Fruit fly (Drosophila melanogaster) whole organism, embryonic: ENCODE results near the gene Dic1.

Experiments used
- BtbVII ChIP-seq: fragments of 200-800 bp; sonication (Bioruptor generic); optimal IDR thresholded peaks from 3 replicates; lab custom pipeline; 2017; ENCODE audit warnings: missing biosample characterization, mild to moderate bottlenecking, missing genetic modification characterization
- CG10147 ChIP-seq: fragments of 200-800 bp; sonication (Bioruptor generic); optimal IDR thresholded peaks from 2 replicates; lab custom pipeline; 2019; ENCODE audit warnings: missing biosample characterization, mild to moderate bottlenecking, missing genetic modification characterization, moderate library complexity
- CG10543 ChIP-seq: fragments of 200-800 bp; sonication (Bioruptor generic); optimal IDR thresholded peaks from 3 replicates; lab custom pipeline; 2017; ENCODE audit warnings: missing biosample characterization, mild to moderate bottlenecking, missing genetic modification characterization, moderate library complexity
- CG13123 ChIP-seq: fragments of 200-800 bp; sonication (Bioruptor generic); optimal IDR thresholded peaks from 2 replicates; lab custom pipeline; 2016; ENCODE audit warnings: missing biosample characterization, missing genetic modification characterization
- CG13287 ChIP-seq: fragments of 200-800 bp; sonication (Bioruptor generic); IDR thresholded peaks from 2 replicates; pipeline ENCODE4 v1.3.6; 2022; ENCODE audit warnings: missing biosample characterization, missing genetic modification characterization; ENCODE audit not compliant: partially characterized antibody
- CG15011 ChIP-seq: fragments of 200-800 bp; sonication (Bioruptor generic); optimal IDR thresholded peaks from 3 replicates; lab custom pipeline; 2018; ENCODE audit warnings: missing biosample characterization, mild to moderate bottlenecking, missing genetic modification characterization
- CG1603 ChIP-seq: fragments of 200-800 bp; sonication (Bioruptor generic); optimal IDR thresholded peaks from 2 replicates; lab custom pipeline; 2019; ENCODE audit warnings: missing biosample characterization, mild to moderate bottlenecking, missing genetic modification characterization, moderate library complexity
- CG16779 ChIP-seq: fragments of 200-800 bp; sonication (Bioruptor generic); IDR thresholded peaks from 2 replicates; pipeline ENCODE4 v1.3.6; 2022; ENCODE audit warnings: missing biosample characterization, missing genetic modification characterization
- CG18599 ChIP-seq: fragments of 200-800 bp; sonication (Bioruptor generic); optimal IDR thresholded peaks from 3 replicates; lab custom pipeline; 2017; ENCODE audit warnings: missing biosample characterization, missing genetic modification characterization, mild to moderate bottlenecking, moderate library complexity, missing genetic modification reagents
- CG2889 ChIP-seq: fragments of 200-800 bp; sonication (Bioruptor generic); IDR thresholded peaks from 3 replicates; pipeline ENCODE4 v1.3.6; 2022; ENCODE audit warnings: missing biosample characterization, missing genetic modification characterization
- CG32532 ChIP-seq: fragments of 200-800 bp; sonication (Bioruptor generic); IDR thresholded peaks from 2 replicates; pipeline ENCODE4 v1.3.6; 2022; ENCODE audit warnings: missing biosample characterization, missing genetic modification characterization
- CG3407 ChIP-seq: fragments of 200-800 bp; sonication (Bioruptor generic); optimal IDR thresholded peaks from 2 replicates; lab custom pipeline; 2018; ENCODE audit warnings: missing biosample characterization, mild to moderate bottlenecking, missing genetic modification characterization
- CG8290 ChIP-seq, 3 experiments: fragments of 200-800 bp; sonication (Bioruptor generic); optimal IDR thresholded peaks; 2 replicates each; lab custom pipeline; 2016 to 2019; ENCODE audit warnings: missing biosample characterization in 3 of 3, missing genetic modification characterization in 3 of 3, mild to moderate bottlenecking in 2 of 3, moderate library complexity in 1 of 3
- CG8765 ChIP-seq: fragments of 200-800 bp; sonication (Bioruptor generic); IDR thresholded peaks from 2 replicates; pipeline ENCODE4 v1.3.6; 2022; ENCODE audit warnings: missing biosample characterization, missing genetic modification characterization
- CG9932 ChIP-seq: fragments of 200-800 bp; sonication (Bioruptor generic); IDR thresholded peaks from 2 replicates; pipeline ENCODE4 v1.3.6; 2022; ENCODE audit warnings: missing biosample characterization, missing genetic modification characterization
- Dref ChIP-seq: fragments of 200-800 bp; sonication (Bioruptor generic); IDR thresholded peaks from 2 replicates; pipeline ENCODE4 v1.3.6; 2022; ENCODE audit warnings: missing biosample characterization, missing genetic modification characterization
- Hmr ChIP-seq: fragments of 200-800 bp; sonication (Bioruptor generic); optimal IDR thresholded peaks from 3 replicates; lab custom pipeline; 2017; ENCODE audit warnings: mild to moderate bottlenecking, missing biosample characterization, missing genetic modification reagents, missing genetic modification characterization
- Hr51 ChIP-seq, 2 experiments: fragments of 200-800 bp; sonication (Bioruptor generic); optimal IDR thresholded peaks; 2 replicates in 1 of 2; 3 replicates in 1 of 2; lab custom pipeline; 2016 to 2018; ENCODE audit warnings: missing biosample characterization in 2 of 2, missing genetic modification characterization in 2 of 2, mild to moderate bottlenecking in 1 of 2, moderate library complexity in 1 of 2
- Hr78 ChIP-seq, 2 experiments: fragments of 200-800 bp in 1 of 2; fragments of >200 bp in 1 of 2; sonication (Bioruptor generic) in 1 of 2; optimal IDR thresholded peaks; 2 replicates each; lab custom pipeline; 2017 to 2019; ENCODE audit warnings: missing biosample characterization in 2 of 2, missing genetic modification characterization in 2 of 2, mild to moderate bottlenecking in 1 of 2, moderate library complexity in 1 of 2
- Myb ChIP-seq: fragments of 200-800 bp; sonication (Bioruptor generic); optimal IDR thresholded peaks from 2 replicates; lab custom pipeline; 2016; ENCODE audit warnings: missing biosample characterization, missing genetic modification characterization
- Nf-YA ChIP-seq: fragments of 200-800 bp; sonication (Bioruptor generic); IDR thresholded peaks from 2 replicates; pipeline ENCODE4 v1.3.6; 2022; ENCODE audit warnings: missing biosample characterization, missing genetic modification characterization
- Oli ChIP-seq: fragments of 200-800 bp; sonication (Bioruptor generic); optimal IDR thresholded peaks from 2 replicates; lab custom pipeline; 2018; ENCODE audit warnings: missing biosample characterization, mild to moderate bottlenecking, missing genetic modification characterization, moderate library complexity
- Poxn ChIP-seq: fragments of 200-800 bp; sonication (Bioruptor generic); IDR thresholded peaks from 2 replicates; pipeline ENCODE4 v1.3.6; 2022; ENCODE audit warnings: missing biosample characterization, missing genetic modification characterization
- Ptx1 ChIP-seq: fragments of 200-800 bp; sonication (Bioruptor generic); IDR thresholded peaks from 2 replicates; pipeline ENCODE4 v1.3.6; 2022; ENCODE audit warnings: missing biosample characterization, missing genetic modification characterization
- Scr ChIP-seq: fragments of 200-800 bp; sonication (Bioruptor generic); IDR thresholded peaks from 2 replicates; pipeline ENCODE4 v1.3.6; 2022; ENCODE audit warnings: missing biosample characterization, missing genetic modification characterization; ENCODE audit not compliant: partially characterized antibody
- caup ChIP-seq: fragments of 200-800 bp; sonication (Bioruptor generic); optimal IDR thresholded peaks from 3 replicates; lab custom pipeline; 2017; ENCODE audit warnings: missing biosample characterization, mild to moderate bottlenecking, missing genetic modification characterization, moderate library complexity; ENCODE audit not compliant: severe bottlenecking
- chif ChIP-seq, 2 experiments: fragments of 200-800 bp; sonication (Bioruptor generic); optimal IDR thresholded peaks; 3 replicates each; lab custom pipeline; 2016; ENCODE audit warnings: missing biosample characterization in 2 of 2, missing genetic modification characterization in 2 of 2
- ci ChIP-seq: fragments of 200-800 bp; sonication (Bioruptor generic); IDR thresholded peaks from 3 replicates; pipeline ENCODE4 v1.3.6; 2022; ENCODE audit warnings: missing biosample characterization, missing genetic modification characterization
- dmrt99B ChIP-seq: fragments of 200-800 bp; sonication (Bioruptor generic); optimal IDR thresholded peaks from 2 replicates; lab custom pipeline; 2018; ENCODE audit warnings: missing biosample characterization, mild to moderate bottlenecking, missing genetic modification characterization, moderate library complexity
- ewg ChIP-seq: fragments of 200-800 bp; sonication (Bioruptor generic); optimal IDR thresholded peaks from 3 replicates; lab custom pipeline; 2017; ENCODE audit warnings: mild to moderate bottlenecking, missing biosample characterization, missing genetic modification reagents, missing genetic modification characterization
- fru ChIP-seq: fragments of >200 bp; optimal IDR thresholded peaks from 2 replicates; lab custom pipeline; 2017
- gt ChIP-seq: fragments of 200-800 bp; sonication (Bioruptor generic); IDR thresholded peaks from 2 replicates; pipeline ENCODE4 v1.3.6; 2022; ENCODE audit warnings: missing biosample characterization, missing genetic modification characterization
- h ChIP-seq: fragments of >200 bp; optimal IDR thresholded peaks from 2 replicates; lab custom pipeline; 2017
- hb ChIP-seq: fragments of 200-800 bp; sonication (Bioruptor generic); IDR thresholded peaks from 3 replicates; pipeline ENCODE4 v1.3.6; 2022; ENCODE audit warnings: missing biosample characterization, missing genetic modification characterization; ENCODE audit not compliant: partially characterized antibody
- lab ChIP-seq: fragments of 200-800 bp; sonication (Bioruptor generic); optimal IDR thresholded peaks from 3 replicates; lab custom pipeline; 2017; ENCODE audit warnings: missing biosample characterization, missing genetic modification characterization, mild to moderate bottlenecking, moderate library complexity, missing genetic modification reagents
- lbe ChIP-seq: fragments of 200-800 bp; sonication (Bioruptor generic); optimal IDR thresholded peaks from 2 replicates; lab custom pipeline; 2016; ENCODE audit warnings: missing biosample characterization, mild to moderate bottlenecking, missing genetic modification characterization
- onecut ChIP-seq: fragments of 200-800 bp; sonication (Bioruptor generic); IDR thresholded peaks from 2 replicates; pipeline ENCODE4 v1.3.6; 2022; ENCODE audit warnings: missing biosample characterization, missing genetic modification characterization
- pb ChIP-seq: fragments of 200-800 bp; sonication (Bioruptor generic); optimal IDR thresholded peaks from 3 replicates; lab custom pipeline; 2016; ENCODE audit warnings: missing biosample characterization, missing genetic modification characterization
- psq ChIP-seq: fragments of 200-800 bp; sonication (Bioruptor generic); optimal IDR thresholded peaks from 2 replicates; lab custom pipeline; 2017; ENCODE audit warnings: missing biosample characterization, missing genetic modification characterization
- pzg ChIP-seq: fragments of 200-800 bp; sonication (Bioruptor generic); optimal IDR thresholded peaks from 3 replicates; lab custom pipeline; 2018; ENCODE audit warnings: missing biosample characterization, mild to moderate bottlenecking, missing genetic modification characterization, moderate library complexity
- row ChIP-seq: fragments of 200-800 bp; sonication (Bioruptor generic); IDR thresholded peaks from 3 replicates; pipeline ENCODE4 v1.3.6; 2022; ENCODE audit warnings: missing biosample characterization, missing genetic modification characterization
- shn ChIP-seq: fragments of 200-800 bp; sonication (Bioruptor generic); optimal IDR thresholded peaks from 3 replicates; lab custom pipeline; 2016; ENCODE audit warnings: missing biosample characterization, missing genetic modification characterization
- sug ChIP-seq: fragments of 200-800 bp; optimal IDR thresholded peaks from 2 replicates; lab custom pipeline; 2019; ENCODE audit warnings: missing biosample characterization, mild to moderate bottlenecking, missing genetic modification characterization, moderate library complexity
- tgo ChIP-seq: fragments of 200-800 bp; sonication (Bioruptor generic); IDR thresholded peaks from 3 replicates; pipeline ENCODE4 v1.3.6; 2022; ENCODE audit warnings: missing biosample characterization, missing genetic modification characterization
- wek ChIP-seq: fragments of 200-800 bp; sonication (Bioruptor generic); optimal IDR thresholded peaks from 3 replicates; lab custom pipeline; 2018; ENCODE audit warnings: missing biosample characterization, mild to moderate bottlenecking, missing genetic modification characterization, moderate library complexity
- wor ChIP-seq: fragments of 200-800 bp; sonication (Bioruptor generic); IDR thresholded peaks from 2 replicates; pipeline ENCODE4 v1.3.6; 2022; ENCODE audit warnings: missing biosample characterization, missing genetic modification characterization

Dic1 gene

DNA sequence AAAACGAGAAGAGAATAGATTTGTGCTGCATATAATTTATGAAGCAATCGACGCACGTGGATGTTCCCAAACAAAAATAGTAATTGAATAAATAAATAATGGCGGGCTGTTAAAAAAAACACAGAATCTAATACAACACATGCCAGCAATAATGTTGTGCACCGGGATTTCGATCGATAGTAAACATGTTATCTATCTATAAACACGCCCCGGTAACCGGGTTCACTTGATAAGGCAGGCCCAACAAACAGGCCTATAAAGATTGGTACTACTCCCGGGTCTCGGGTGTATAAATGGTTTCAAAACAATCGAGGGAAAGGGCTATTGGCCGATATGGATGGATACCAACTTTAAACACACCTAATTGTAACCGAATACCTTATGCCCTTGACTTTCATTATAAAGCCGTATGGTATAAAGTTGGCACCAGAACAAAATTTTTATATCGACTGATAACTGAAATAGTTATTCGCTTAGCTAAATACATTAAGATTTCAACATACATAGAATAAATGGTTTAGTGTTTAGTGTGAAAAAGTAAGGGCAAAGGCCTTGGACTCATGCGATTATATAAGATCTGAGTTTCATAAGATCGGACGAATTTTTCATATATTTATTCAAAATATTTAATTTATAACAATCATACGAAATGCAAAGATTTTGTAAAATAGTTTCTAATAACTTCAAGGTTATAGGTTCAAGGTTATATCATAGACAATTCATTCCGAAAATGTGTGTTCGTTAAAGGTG lies 1.1 kb downstream of the Dic1 start (continued):
- TF ChIP-seq BtbVII (GFP tag; lab: Kevin White, UChicago) (peak; percentile 30), h (lab: Kevin White, UChicago) (no peak), Hr78 (GFP tag; optimal IDR thresholded peaks at IDR 0.05; lab: Kevin White, UChicago) (peak in 1 of 2 experiments; percentile 29), pzg (GFP tag; lab: Kevin White, UChicago) (no peak), wor (GFP tag; lab: Robert Waterston, UW) (no peak), psq (GFP tag; lab: Kevin White, UChicago) (no peak), lab (GFP tag; lab: Kevin White, UChicago) (peak; percentile 19), gt (GFP tag; lab: Robert Waterston, UW) (no peak), Hr51 (GFP tag; optimal IDR thresholded peaks at IDR 0.05; lab: Kevin White, UChicago) (peak in 1 of 2 experiments; percentile 19), CG13123 (no peak), fru (lab: Kevin White, UChicago) (no peak), Hmr (GFP tag; lab: Kevin White, UChicago) (no peak), Poxn (GFP tag; lab: Robert Waterston, UW) (no peak), caup (peak; percentile 5), CG15011 (no peak), CG8290 (GFP tag; optimal IDR thresholded peaks at IDR 0.05; lab: Kevin White, UChicago) (no peak), CG8290 (tag; optimal IDR thresholded peaks at IDR 0.05; lab: Kevin White, UChicago) (peak in 1 of 2 experiments; percentile 44), shn (GFP tag; lab: Kevin White, UChicago) (no peak), Nf-YA (GFP tag; lab: Robert Waterston, UW) (no peak), CG18599 (GFP tag; lab: Kevin White, UChicago) (no peak), Myb (GFP tag; lab: Kevin White, UChicago) (no peak), Oli (tag; lab: Kevin White, UChicago) (peak; percentile 15), sug (peak; percentile 52), dmrt99B (tag; lab: Kevin White, UChicago) (peak; percentile 13), wek (GFP tag; lab: Kevin White, UChicago) (no peak), pb (GFP tag; lab: Kevin White, UChicago) (no peak), CG10543 (GFP tag; lab: Kevin White, UChicago) (peak; percentile 32)

dm6 chr3R:13366561-13367518 lies 2.1 kb downstream of the Dic1 start, which contains the start of gene Elp6:
Elp6 (minus strand) TSS chr3R:13366910.
- TF ChIP-seq CG1603 (tag; lab: Kevin White, UChicago) (no peak), CG3407 (GFP tag; lab: Kevin White, UChicago) (no peak), Dref (no peak), ewg (GFP tag; lab: Kevin White, UChicago) (peak; percentile 48), lbe (GFP tag; lab: Kevin White, UChicago) (peak; percentile 26), CG9932 (GFP tag; lab: Robert Waterston, UW) (peak; percentile 70), CG13287 (GFP tag; lab: Robert Waterston, UW) (no peak; the same call in 1 of the 2 replicates), row (GFP tag; lab: Robert Waterston, UW) (peak; percentile 62), hb (GFP tag; lab: Robert Waterston, UW) (no peak), lab (GFP tag; lab: Kevin White, UChicago) (peak; percentile 72), chif (GFP tag; optimal IDR thresholded peaks at IDR 0.05; lab: Kevin White, UChicago) (peak; percentile 35 to 46), CG2889 (GFP tag; lab: Robert Waterston, UW) (0 out of 3 replicates have a peak, but pooled peaks have one; percentile 46), onecut (peak; percentile 37), CG10147 (GFP tag; lab: Kevin White, UChicago) (peak; percentile 77), CG8765 (GFP tag; lab: Robert Waterston, UW) (no peak), ci (GFP tag; lab: Robert Waterston, UW) (peak; percentile 6; the same call in 1 of the 3 replicates), Scr (GFP tag; lab: Robert Waterston, UW) (no peak), Ptx1 (GFP tag; lab: Robert Waterston, UW) (peak; percentile 69), CG16779 (no peak), CG32532 (GFP tag; lab: Robert Waterston, UW) (peak; percentile 67), tgo (GFP tag; lab: Robert Waterston, UW) (peak; percentile 65)
